Fruit fly (Drosophila melanogaster): ENCODE measurements around the gene Had1.
A peak's percentile ranks its signal among the peaks of the same experiment; 100 is the strongest.

The Had1 gene

dm6 chrX:16263415-16263814 is 45.1 kb downstream of the Had1 start (continued):
- TF ChIP-seq CG12942 (GFP tag; optimal IDR thresholded peaks at IDR 0.05) = peak; percentile 44
- TF ChIP-seq CG17802 (tag; optimal IDR thresholded peaks at IDR 0.05) = peak; percentile 43
- peak; percentile 50 for TF ChIP-seq abd-A (tag; optimal IDR thresholded peaks at IDR 0.05)
- TF ChIP-seq Eip74EF (GFP tag; optimal IDR thresholded peaks at IDR 0.05) = peak in 1 of 2 experiments; percentile 64
- no peak; the same call in 1 of the 2 replicates for TF ChIP-seq CkIIα-i1 (GFP tag; IDR thresholded peaks at IDR 0.05)
- TF ChIP-seq Ssrp (tag; optimal IDR thresholded peaks at IDR 0.05) = peak; percentile 70
- no peak for TF ChIP-seq CG3163 (GFP tag; optimal IDR thresholded peaks at IDR 0.05)
- TF ChIP-seq CG17361 (GFP tag; IDR thresholded peaks at IDR 0.05) = peak; percentile 72
- TF ChIP-seq CG6791 (GFP tag; IDR thresholded peaks at IDR 0.05; ENCODE audit: partially characterized antibody) = no peak
- peak; percentile 63 for TF ChIP-seq gcm (GFP tag; optimal IDR thresholded peaks at IDR 0.05)
- no peak for TF ChIP-seq HmgD (GFP tag; optimal IDR thresholded peaks at IDR 0.05)
- TF ChIP-seq prd (optimal IDR thresholded peaks at IDR 0.05) = no peak
- TF ChIP-seq prd (GFP tag; IDR thresholded peaks at IDR 0.05) = peak; percentile 89
- peak; percentile 7 for TF ChIP-seq nom (GFP tag; optimal IDR thresholded peaks at IDR 0.05)
- peak; percentile 40 for TF ChIP-seq CG15011 (GFP tag; optimal IDR thresholded peaks at IDR 0.05)
- TF ChIP-seq Bgb (GFP tag; IDR thresholded peaks at IDR 0.05; ENCODE audit: partially characterized antibody) = no peak
- TF ChIP-seq Fer2 (tag; optimal IDR thresholded peaks at IDR 0.05) = peak; percentile 48
- TF ChIP-seq CG2889 (GFP tag; IDR thresholded peaks at IDR 0.05) = peak; percentile 39; the same call in 1 of the 3 replicates
- TF ChIP-seq CG10565 (GFP tag; optimal IDR thresholded peaks at IDR 0.05) = no peak
- peak; percentile 32 for TF ChIP-seq CG6654 (GFP tag; optimal IDR thresholded peaks at IDR 0.05)
- peak; percentile 78 for TF ChIP-seq fd96Cb (tag; optimal IDR thresholded peaks at IDR 0.05)
- peak; percentile 72 for TF ChIP-seq CG3281 (GFP tag; optimal IDR thresholded peaks at IDR 0.05)
- TF ChIP-seq CG18011 (GFP tag; optimal IDR thresholded peaks at IDR 0.05) = peak; percentile 14
- peak; percentile 58; the same call in 1 of the 2 replicates for TF ChIP-seq CG1024 (GFP tag; IDR thresholded peaks at IDR 0.05)
- TF ChIP-seq CG34422 (GFP tag; IDR thresholded peaks at IDR 0.05) = peak; percentile 83
- TF ChIP-seq CG4360 (GFP tag; IDR thresholded peaks at IDR 0.05) = peak; percentile 59
- no peak for TF ChIP-seq CG16813 (GFP tag; IDR thresholded peaks at IDR 0.05; ENCODE audit: partially characterized antibody)
- TF ChIP-seq Xbp1 (GFP tag; optimal IDR thresholded peaks at IDR 0.05) = peak; percentile 78
- peak; percentile 82 for TF ChIP-seq CG12391 (tag; optimal IDR thresholded peaks at IDR 0.05)
- peak; percentile 53 for TF ChIP-seq CG4707 (GFP tag; optimal IDR thresholded peaks at IDR 0.05)
- no peak for TF ChIP-seq CG17186 (GFP tag; optimal IDR thresholded peaks at IDR 0.05)
- peak; percentile 52 for TF ChIP-seq CG5180 (GFP tag; optimal IDR thresholded peaks at IDR 0.05)
- no peak for TF ChIP-seq amos (GFP tag; IDR thresholded peaks at IDR 0.05; ENCODE audit: partially characterized antibody)
- peak; percentile 63; the same call in 1 of the 3 replicates for TF ChIP-seq Mrtf (GFP tag; IDR thresholded peaks at IDR 0.05)
- peak; percentile 47 for TF ChIP-seq CG13123 (GFP tag; optimal IDR thresholded peaks at IDR 0.05)
- TF ChIP-seq Six4 (GFP tag; optimal IDR thresholded peaks at IDR 0.05) = peak; percentile 73
- no peak for TF ChIP-seq ERR (GFP tag; optimal IDR thresholded peaks at IDR 0.05)
- TF ChIP-seq Sry-δ (GFP tag; optimal IDR thresholded peaks at IDR 0.05) = peak; percentile 15
- TF ChIP-seq pzg (GFP tag; optimal IDR thresholded peaks at IDR 0.05) = no peak
- TF ChIP-seq CG17328 (GFP tag; IDR thresholded peaks at IDR 0.05) = peak; percentile 92
- no peak for TF ChIP-seq crp (GFP tag; optimal IDR thresholded peaks at IDR 0.05)
- peak; percentile 56 for TF ChIP-seq Taf1 (GFP tag; IDR thresholded peaks at IDR 0.05)
- TF ChIP-seq CG1832 (GFP tag; optimal IDR thresholded peaks at IDR 0.05) = no peak
- TF ChIP-seq h (optimal IDR thresholded peaks at IDR 0.05) = no peak
- no peak for TF ChIP-seq ash1 (GFP tag; optimal IDR thresholded peaks at IDR 0.05)
- TF ChIP-seq psq (GFP tag; optimal IDR thresholded peaks at IDR 0.05) = no peak
- TF ChIP-seq ewg (GFP tag; optimal IDR thresholded peaks at IDR 0.05) = peak; percentile 50
- peak; percentile 89 for TF ChIP-seq row (GFP tag; IDR thresholded peaks at IDR 0.05)
- peak; percentile 71 for TF ChIP-seq D19A (tag; optimal IDR thresholded peaks at IDR 0.05)
- TF ChIP-seq CG6765 (GFP tag; optimal IDR thresholded peaks at IDR 0.05) = peak; percentile 20

Data from whole organism, embryonic.